Worm (Caenorhabditis elegans) whole organism, L4 larva: ENCODE measurements around the gene hst-2.

Experiments used
- Y75B8A.6 ChIP-seq: fragments of 200-800 bp; sonication (Bioruptor generic); IDR thresholded peaks from 2 replicates; pipeline ENCODE4 v1.3.6; 2022; ENCODE audit warnings: missing genetic modification reagents, missing genetic modification characterization, missing compliant biosample characterization
- aly-2 ChIP-seq: sonication (generic microtip); optimal IDR thresholded peaks from 2 replicates; lab custom pipeline; 2018; ENCODE audit warnings: missing biosample characterization, missing genetic modification characterization
- ceh-82 ChIP-seq: sonication (generic microtip); optimal IDR thresholded peaks from 2 replicates; lab custom pipeline; 2017; ENCODE audit warnings: missing biosample characterization, missing genetic modification characterization
- lin-39 ChIP-seq: fragments of 150-350 bp; optimal IDR thresholded peaks from 2 replicates; lab custom pipeline; 2014; ENCODE audit warnings: missing biosample characterization, missing genetic modification reagents, missing genetic modification characterization
- mep-1 ChIP-seq: fragments of 150-350 bp; sonication (generic microtip); optimal IDR thresholded peaks from 3 replicates; lab custom pipeline; 2014; ENCODE audit warnings: missing biosample characterization, missing genetic modification characterization
- mxl-2 ChIP-seq: fragments of 200-800 bp; sonication (Bioruptor generic); conservative IDR thresholded peaks from 2 replicates; pipeline ENCODE4 v1.3.6; 2022; ENCODE audit warnings: missing genetic modification reagents, missing genetic modification characterization, missing compliant biosample characterization
- nhr-77 ChIP-seq: fragments of 150-350 bp; optimal IDR thresholded peaks from 2 replicates; lab custom pipeline; 2014; ENCODE audit warnings: missing biosample characterization, missing genetic modification characterization
- set-16 ChIP-seq: fragments of 200-800 bp; sonication (Bioruptor generic); IDR thresholded peaks from 2 replicates; pipeline ENCODE4 v1.3.6; 2022; ENCODE audit warnings: missing genetic modification reagents, missing genetic modification characterization, missing compliant biosample characterization
- ztf-11 ChIP-seq: fragments of 150-350 bp; optimal IDR thresholded peaks from 2 replicates; lab custom pipeline; 2014; ENCODE audit warnings: missing biosample characterization, missing genetic modification characterization

DNA sequence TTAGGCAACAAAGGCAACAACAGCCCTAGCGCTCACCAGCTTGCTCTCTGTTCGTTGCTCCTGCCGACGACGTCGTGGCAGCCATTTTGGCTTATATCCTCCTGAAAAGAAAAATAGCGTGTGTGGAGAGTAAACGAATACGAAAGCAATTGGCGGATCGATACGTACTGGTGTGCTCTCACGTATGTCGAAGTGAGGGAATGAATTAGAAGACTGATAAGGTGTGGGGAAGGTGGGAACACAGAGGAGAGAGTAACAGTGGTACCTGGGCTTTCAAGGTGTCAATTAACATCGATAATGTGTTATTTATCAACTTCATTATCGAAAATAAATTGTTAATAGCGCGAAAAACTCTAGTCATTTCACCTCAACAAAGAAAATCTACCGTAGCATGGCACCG is 1.8 kb upstream of the hst-2 start, which contains the start of gene C34F6.5:
- TF ChIP-seq mxl-2 (no peak), set-16 (GFP tag; lab: Robert Waterston, UW) (no peak), Y75B8A.6 (GFP tag; lab: Robert Waterston, UW) (no peak), mep-1 (tag; lab: Kevin White, UChicago) (no peak), lin-39 (tag; lab: Kevin White, UChicago) (no peak), ztf-11 (tag; lab: Kevin White, UChicago) (no peak), nhr-77 (tag; lab: Kevin White, UChicago) (no peak), aly-2 (tag; lab: Kevin White, UChicago) (no peak), ceh-82 (tag; lab: Kevin White, UChicago) (no peak)
